Comparison of ENCODE assay signal across 4 worm cellular contexts in the genomic region with DNA sequence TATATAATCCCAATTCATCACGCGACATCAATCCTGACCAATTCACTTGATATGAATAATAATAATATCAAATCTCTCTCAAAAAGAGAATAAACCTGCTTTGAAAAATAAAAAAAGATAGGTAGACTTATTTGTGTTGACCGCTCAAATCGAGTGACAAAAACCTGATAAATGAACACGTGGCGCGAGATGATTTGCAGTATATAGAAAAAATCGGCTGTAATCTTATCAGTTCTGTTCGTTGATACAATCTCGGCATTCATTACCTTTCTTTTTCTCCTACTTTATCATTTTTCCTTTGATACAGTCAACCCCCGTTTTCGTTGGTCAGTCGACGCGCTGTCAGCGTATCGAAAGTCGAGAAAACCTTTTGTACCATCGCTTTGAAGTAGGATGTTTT.
TF ChIP-seq lines count a peak whose summit lies in the region.

No protein-coding gene starts in this region.

TF ChIP-seq in whole organism, L1 larva, 84 proteins besides CTCF, POLR2A, EP300 and RAD21 (continued from another document):
- peak; percentile 63 to 99 (median 94) for TF ChIP-seq elt-3 (tag; optimal IDR thresholded peaks at IDR 0.05; lab: Kevin White, UChicago)
- TF ChIP-seq isw-1 (GFP tag; IDR thresholded peaks at IDR 0.05; lab: Robert Waterston, UW), result no peak
- TF ChIP-seq fkh-4 (tag; optimal IDR thresholded peaks at IDR 0.05; lab: Kevin White, UChicago; ENCODE audit: borderline replicate concordance), result no peak
- TF ChIP-seq nhr-47 (tag; optimal IDR thresholded peaks at IDR 0.05; lab: Kevin White, UChicago), result peak; percentile 12
- peak; percentile 75 for TF ChIP-seq lin-14 (GFP tag; optimal IDR thresholded peaks at IDR 0.05; lab: Kevin White, UChicago)
- no peak for TF ChIP-seq aha-1 (tag; optimal IDR thresholded peaks at IDR 0.05; lab: Kevin White, UChicago)
- TF ChIP-seq nhr-71 (tag; optimal IDR thresholded peaks at IDR 0.05; lab: Kevin White, UChicago), result peak; percentile 71
- no peak for TF ChIP-seq jun-1 (tag; optimal IDR thresholded peaks at IDR 0.05; lab: Kevin White, UChicago)
- TF ChIP-seq tlp-1 (tag; optimal IDR thresholded peaks at IDR 0.05; lab: Kevin White, UChicago), result no peak
- TF ChIP-seq tbx-2 (tag; optimal IDR thresholded peaks at IDR 0.05; lab: Kevin White, UChicago), result no peak
- TF ChIP-seq mdl-1 (tag; optimal IDR thresholded peaks at IDR 0.05; lab: Kevin White, UChicago), result peak in 1 of 2 experiments; percentile 71
- TF ChIP-seq zag-1 (tag; optimal IDR thresholded peaks at IDR 0.05; lab: Kevin White, UChicago), result no peak

TF ChIP-seq in whole organism, L2 larva, 48 proteins besides CTCF, POLR2A, EP300 and RAD21 (continued from another document):
- TF ChIP-seq ztf-1 (GFP tag; conservative IDR thresholded peaks at IDR 0.05; lab: Robert Waterston, UW), result no peak
- TF ChIP-seq F13H6.1 (tag; optimal IDR thresholded peaks at IDR 0.05; lab: Kevin White, UChicago), result peak; percentile 51
- peak; percentile 91 for TF ChIP-seq sma-9 (GFP tag; optimal IDR thresholded peaks at IDR 0.05; lab: Kevin White, UChicago)
- TF ChIP-seq sma-9 (tag; optimal IDR thresholded peaks at IDR 0.05; lab: Kevin White, UChicago), result no peak
- peak; percentile 29 for TF ChIP-seq gmeb-1 (tag; optimal IDR thresholded peaks at IDR 0.05; lab: Kevin White, UChicago)
TF ChIP-seq in whole organism, L2 larva: peak in this region for 11.

TF ChIP-seq in whole organism, L3 larva, 47 proteins besides CTCF, POLR2A, EP300 and RAD21 (continued from another document):
- TF ChIP-seq nhr-28 (tag; optimal IDR thresholded peaks at IDR 0.05; lab: Kevin White, UChicago), result no peak
- no peak for TF ChIP-seq fkh-2 (tag; optimal IDR thresholded peaks at IDR 0.05; lab: Kevin White, UChicago)
- no peak for TF ChIP-seq ceh-28 (tag; optimal IDR thresholded peaks at IDR 0.05; lab: Kevin White, UChicago)
- TF ChIP-seq egl-5 (tag; optimal IDR thresholded peaks at IDR 0.05; lab: Kevin White, UChicago), result no peak
- TF ChIP-seq R02D3.7 (tag; optimal IDR thresholded peaks at IDR 0.05; lab: Kevin White, UChicago), result peak; percentile 9
- TF ChIP-seq elt-3 (tag; optimal IDR thresholded peaks at IDR 0.05; lab: Kevin White, UChicago), result peak; percentile 26 to 92 (median 91)
- no peak for TF ChIP-seq nhr-237 (tag; optimal IDR thresholded peaks at IDR 0.05; lab: Kevin White, UChicago)
- no peak for TF ChIP-seq ama-1 (optimal IDR thresholded peaks at IDR 0.05; lab: Kevin White, UChicago)
- no peak for TF ChIP-seq lin-15B (tag; optimal IDR thresholded peaks at IDR 0.05; lab: Kevin White, UChicago)
- TF ChIP-seq skn-1 (tag; optimal IDR thresholded peaks at IDR 0.05; lab: Kevin White, UChicago), result no peak
- no peak for TF ChIP-seq aly-2 (tag; optimal IDR thresholded peaks at IDR 0.05; lab: Kevin White, UChicago)
- TF ChIP-seq tbx-2 (tag; optimal IDR thresholded peaks at IDR 0.05; lab: Kevin White, UChicago), result no peak
- TF ChIP-seq ztf-11 (tag; optimal IDR thresholded peaks at IDR 0.05; lab: Kevin White, UChicago), result no peak
- TF ChIP-seq mdl-1 (tag; optimal IDR thresholded peaks at IDR 0.05; lab: Kevin White, UChicago), result no peak
- no peak for TF ChIP-seq elt-1 (tag; optimal IDR thresholded peaks at IDR 0.05; lab: Kevin White, UChicago)
- no peak for TF ChIP-seq ceh-16 (tag; optimal IDR thresholded peaks at IDR 0.05; lab: Kevin White, UChicago)
- peak; percentile 38 for TF ChIP-seq nfya-1 (tag; optimal IDR thresholded peaks at IDR 0.05; lab: Kevin White, UChicago; ENCODE audit: insufficient read depth)
- TF ChIP-seq nhr-43 (tag; optimal IDR thresholded peaks at IDR 0.05; lab: Kevin White, UChicago; ENCODE audit: poor library complexity, severe bottlenecking), result peak; percentile 64

TF ChIP-seq in whole organism, L4 larva, 104 proteins besides CTCF, POLR2A, EP300 and RAD21 (continued from another document):
- TF ChIP-seq ctbp-1 (GFP tag; IDR thresholded peaks at IDR 0.05; lab: Robert Waterston, UW) (no peak), ceh-20 (GFP tag; IDR thresholded peaks at IDR 0.05; lab: Robert Waterston, UW) (peak; percentile 56; the same call in 1 of the 2 replicates), mxl-3 (GFP tag; optimal IDR thresholded peaks at IDR 0.05; lab: Kevin White, UChicago) (peak; percentile 96), dmd-6 (GFP tag; IDR thresholded peaks at IDR 0.05; lab: Robert Waterston, UW) (peak; percentile 94), ces-1 (GFP tag; optimal IDR thresholded peaks at IDR 0.05; lab: Kevin White, UChicago) (no peak), nhr-102 (tag; optimal IDR thresholded peaks at IDR 0.05; lab: Kevin White, UChicago) (peak; percentile 32), ceh-44 (GFP tag; IDR thresholded peaks at IDR 0.05; lab: Robert Waterston, UW) (no peak), php-3 (GFP tag; IDR thresholded peaks at IDR 0.05; lab: Robert Waterston, UW) (peak; percentile 78), dve-1 (tag; optimal IDR thresholded peaks at IDR 0.05; lab: Kevin White, UChicago; ENCODE audit: insufficient read depth) (peak; percentile 82), tra-1 (GFP tag; IDR thresholded peaks at IDR 0.05; lab: Robert Waterston, UW) (peak; percentile 88), hlh-11 (tag; optimal IDR thresholded peaks at IDR 0.05; lab: Kevin White, UChicago) (peak; percentile 82)
